Worm (Caenorhabditis elegans): Measurements from ENCODE around the gene B0285.3.

DNA sequence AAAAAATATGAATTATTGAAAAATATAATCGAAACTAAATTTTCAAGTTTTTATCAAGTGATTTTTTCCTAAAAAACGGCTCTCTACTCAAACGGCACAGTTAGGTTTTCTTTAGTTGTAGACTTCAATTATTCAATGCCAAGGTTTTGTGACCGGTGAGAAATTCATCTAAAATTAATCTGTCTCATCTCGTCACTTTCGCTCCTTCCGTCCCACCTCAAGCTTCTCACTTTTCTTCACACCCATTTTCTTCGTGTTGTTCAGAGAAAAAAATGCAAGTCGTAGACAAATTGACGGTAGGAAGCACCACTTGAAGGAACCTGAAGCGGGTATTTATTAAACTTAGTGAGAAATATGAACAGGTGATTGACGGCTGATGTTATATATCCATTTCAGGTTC, 48.2 kb upstream of the B0285.3 start:
- TF ChIP-seq ztf-4 (tag; optimal IDR thresholded peaks at IDR 0.05) (no peak), crh-2 (tag; optimal IDR thresholded peaks at IDR 0.05) (no peak), fos-1 (tag; optimal IDR thresholded peaks at IDR 0.05) (no peak), ZK546.5 (tag; optimal IDR thresholded peaks at IDR 0.05) (no peak), mdl-1 (tag; optimal IDR thresholded peaks at IDR 0.05) (no peak), nhr-237 (tag; optimal IDR thresholded peaks at IDR 0.05) (no peak), unc-62 (GFP tag; optimal IDR thresholded peaks at IDR 0.05) (no peak), ceh-82 (tag; optimal IDR thresholded peaks at IDR 0.05) (no peak), blmp-1 (tag; optimal IDR thresholded peaks at IDR 0.05; ENCODE audit: insufficient read depth) (peak; percentile 66), elt-3 (tag; optimal IDR thresholded peaks at IDR 0.05) (no peak)

Data from whole organism, L2 larva.